Worm (Caenorhabditis elegans) whole organism, early embryonic: ENCODE data around the gene F21D9.3.

Experiments used
- B0310.2 ChIP-seq: sonication (generic microtip); optimal IDR thresholded peaks from 2 replicates; lab custom pipeline; 2016; ENCODE audit warnings: mild to moderate bottlenecking, missing genetic modification characterization, missing compliant biosample characterization
- F13C5.2 ChIP-seq: sonication (generic microtip); optimal IDR thresholded peaks from 2 replicates; lab custom pipeline; 2017; ENCODE audit warnings: mild to moderate bottlenecking, missing genetic modification characterization, inconsistent platforms, missing compliant biosample characterization
- ama-1 ChIP-seq: fragments of 150-350 bp; optimal IDR thresholded peaks from 2 replicates; lab custom pipeline; 2014
- ceh-13 ChIP-seq: fragments of 200-800 bp; sonication (Bioruptor generic); optimal IDR thresholded peaks from 2 replicates; lab custom pipeline; 2018; ENCODE audit warnings: mild to moderate bottlenecking, missing genetic modification characterization, missing compliant biosample characterization
- flt-1 ChIP-seq: fragments of 200-800 bp; sonication (Bioruptor generic); IDR thresholded peaks from 2 replicates; pipeline ENCODE4 v1.3.6; 2022; ENCODE audit warnings: missing genetic modification characterization, missing compliant biosample characterization
- hnd-1 ChIP-seq: sonication (generic microtip); optimal IDR thresholded peaks from 2 replicates; lab custom pipeline; 2016; ENCODE audit warnings: missing genetic modification characterization, missing compliant biosample characterization
- scrt-1 ChIP-seq: fragments of 200-800 bp; sonication (Bioruptor generic); IDR thresholded peaks from 2 replicates; pipeline ENCODE4 v1.3.6; 2022; ENCODE audit warnings: missing genetic modification characterization, missing compliant biosample characterization
- tbx-11 ChIP-seq: fragments of 200-800 bp; sonication (Bioruptor generic); IDR thresholded peaks from 2 replicates; pipeline ENCODE4 v1.3.6; 2022; ENCODE audit warnings: missing genetic modification characterization, missing compliant biosample characterization
- tra-4 ChIP-seq: sonication (generic microtip); optimal IDR thresholded peaks from 2 replicates; lab custom pipeline; 2017; ENCODE audit warnings: missing genetic modification characterization, missing compliant biosample characterization

DNA sequence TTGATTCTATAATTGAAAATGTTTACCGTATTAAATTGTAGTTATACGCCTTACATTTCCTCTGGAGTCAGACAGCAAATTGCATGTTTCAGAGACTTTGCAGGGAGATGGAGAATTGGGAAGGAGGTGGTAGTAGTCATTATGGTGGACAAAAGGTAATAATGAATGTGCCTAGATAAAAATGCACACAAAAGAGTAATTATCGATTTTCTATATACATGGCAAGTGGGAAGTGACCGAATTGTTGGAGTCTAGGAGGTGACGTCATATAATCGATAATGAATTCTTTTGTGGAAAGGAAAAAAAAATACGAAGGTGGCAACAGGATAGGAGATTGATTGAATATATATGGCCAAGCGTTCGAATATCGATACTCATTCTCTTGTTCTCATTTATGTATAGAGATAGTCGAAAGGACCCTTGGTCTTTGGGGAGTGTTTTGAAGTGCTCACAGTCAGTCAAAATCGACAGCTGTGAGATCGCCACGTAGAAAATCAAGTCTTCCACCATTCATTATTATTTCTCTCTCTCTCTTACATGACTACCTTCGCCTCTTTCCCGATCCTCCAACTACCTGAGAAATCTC is 46.1 kb upstream of the F21D9.3 start, which contains the start of the genes fbxb-63 and fbxb-61:
- TF ChIP-seq ama-1 (lab: Kevin White, UChicago) (no peak), flt-1 (GFP tag; lab: Robert Waterston, UW) (no peak), hnd-1 (tag; lab: Kevin White, UChicago) (no peak), tbx-11 (GFP tag; lab: Robert Waterston, UW) (no peak), B0310.2 (tag; lab: Kevin White, UChicago) (no peak), ceh-13 (GFP tag; lab: Kevin White, UChicago) (no peak), tra-4 (tag; lab: Kevin White, UChicago) (no peak), scrt-1 (GFP tag; lab: Robert Waterston, UW) (no peak), F13C5.2 (no peak)
